Worm (Caenorhabditis elegans): ENCODE results near the gene F38H4.3.

Gene F38H4.3

DNA sequence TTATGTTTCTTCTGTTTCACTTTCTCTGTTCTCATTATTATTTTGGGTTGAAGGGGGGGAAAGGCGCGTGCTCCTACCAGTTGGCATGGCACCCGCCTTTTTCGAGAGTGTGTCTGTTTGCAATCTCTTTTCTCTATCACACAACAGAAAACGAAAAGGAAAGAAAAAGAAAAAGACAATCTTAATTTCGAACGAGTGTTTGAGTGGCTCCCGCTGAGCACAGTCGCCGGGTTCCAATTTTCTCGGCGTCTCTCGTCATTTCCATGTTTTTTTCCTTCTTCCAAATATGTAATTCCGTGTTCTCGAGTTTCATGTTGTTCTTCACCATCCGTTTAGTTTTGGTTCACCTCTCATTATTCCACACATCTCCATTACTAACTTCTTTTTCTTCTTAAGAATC, at the start of gene F38H4.3:
Gene F38H4.3, plus strand, starts transcription at position 301 of the 400 bp plus-strand sequence.
- TF ChIP-seq fos-1 (tag; optimal IDR thresholded peaks at IDR 0.05) (no peak), daf-19 (GFP tag; conservative IDR thresholded peaks at IDR 0.05) (no peak), duxl-1 (tag; optimal IDR thresholded peaks at IDR 0.05; ENCODE audit: poor library complexity) (no peak), mdl-1 (tag; optimal IDR thresholded peaks at IDR 0.05) (no peak), nhr-42 (GFP tag; IDR thresholded peaks at IDR 0.05) (no peak), nhr-102 (tag; optimal IDR thresholded peaks at IDR 0.05) (no peak), lin-39 (tag; optimal IDR thresholded peaks at IDR 0.05) (no peak)

DNA sequence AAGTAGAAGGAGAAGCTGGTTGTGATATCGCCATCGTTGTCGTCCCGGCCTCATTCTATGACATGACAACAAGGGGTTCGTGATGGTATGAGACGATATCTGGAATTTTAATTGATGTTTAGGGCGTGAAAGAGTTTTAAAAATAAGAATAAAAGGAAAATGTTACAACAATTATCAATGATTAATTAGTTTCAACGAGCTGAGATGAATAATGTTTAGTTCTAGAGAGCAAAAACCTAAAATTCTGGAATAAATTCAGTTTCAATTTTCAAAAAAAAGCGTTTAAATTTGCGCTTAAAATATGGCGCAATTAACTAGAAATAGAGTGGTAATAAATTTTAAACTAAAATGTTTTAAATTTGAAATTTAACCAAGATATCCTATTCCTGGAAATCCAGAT, 49.7 kb upstream of the F38H4.3 start, which contains the start of gene H01G02.3:
Gene H01G02.3, minus strand, starts transcription at position 101 of the 400 bp plus-strand sequence.
- TF ChIP-seq D1046.2 (GFP tag; IDR thresholded peaks at IDR 0.05) (no peak), madf-9 (GFP tag; conservative IDR thresholded peaks at IDR 0.05) (no peak), hmg-1.1 (GFP tag; IDR thresholded peaks at IDR 0.05) (no peak), pqm-1 (tag; optimal IDR thresholded peaks at IDR 0.05) (no peak), daf-19 (GFP tag; conservative IDR thresholded peaks at IDR 0.05) (no peak), nhr-76 (tag; optimal IDR thresholded peaks at IDR 0.05) (no peak), ztf-7 (tag; optimal IDR thresholded peaks at IDR 0.05) (no peak), spr-1 (tag; optimal IDR thresholded peaks at IDR 0.05) (no peak), arid-1 (GFP tag; conservative IDR thresholded peaks at IDR 0.05) (no peak), dmd-6 (GFP tag; IDR thresholded peaks at IDR 0.05) (no peak), snpc-1.2 (GFP tag; IDR thresholded peaks at IDR 0.05) (no peak), rbr-2 (tag; optimal IDR thresholded peaks at IDR 0.05) (no peak)

DNA sequence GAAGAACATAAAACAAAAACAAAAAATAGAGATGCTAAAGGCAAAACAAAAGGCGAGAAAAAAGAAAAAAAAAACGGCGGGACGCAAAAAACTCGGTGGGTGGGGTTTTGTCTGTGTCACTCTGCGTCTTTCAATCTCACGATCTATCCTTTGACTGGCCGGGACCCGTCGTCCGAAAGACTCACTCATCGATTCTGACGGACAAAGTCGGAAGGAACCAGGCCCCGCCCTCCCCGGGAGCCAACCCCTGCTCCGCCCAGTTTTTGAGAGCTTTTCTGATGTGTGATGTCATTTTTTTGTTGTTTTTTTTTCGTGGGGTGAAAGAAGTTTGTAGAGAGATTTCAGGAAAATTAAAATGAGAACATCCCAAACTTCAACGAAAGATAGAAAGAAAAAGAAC, 49.1 kb upstream of the F38H4.3 start:
- TF ChIP-seq unc-62 (GFP tag; optimal IDR thresholded peaks at IDR 0.05 in 1 of 2) = no peak
- no peak for TF ChIP-seq unc-62 (tag; optimal IDR thresholded peaks at IDR 0.05)
- TF ChIP-seq dmd-6 (GFP tag; IDR thresholded peaks at IDR 0.05) = peak; percentile 9; the same call in 1 of the 2 replicates
- TF ChIP-seq F44E2.7 (GFP tag; IDR thresholded peaks at IDR 0.05) = no peak
- TF ChIP-seq Y75B8A.6 (GFP tag; IDR thresholded peaks at IDR 0.05) = no peak
- peak; percentile 78 for TF ChIP-seq set-16 (GFP tag; IDR thresholded peaks at IDR 0.05)
- no peak for TF ChIP-seq lin-38 (GFP tag; IDR thresholded peaks at IDR 0.05)
- no peak for TF ChIP-seq ZK546.5 (tag; optimal IDR thresholded peaks at IDR 0.05)
- TF ChIP-seq daf-12 (tag; optimal IDR thresholded peaks at IDR 0.05) = no peak
- no peak for TF ChIP-seq nhr-41 (GFP tag; IDR thresholded peaks at IDR 0.05)
- peak; percentile 6 for TF ChIP-seq hlh-11 (tag; optimal IDR thresholded peaks at IDR 0.05)
- TF ChIP-seq madf-9 (GFP tag; conservative IDR thresholded peaks at IDR 0.05) = no peak
- TF ChIP-seq lin-1 (GFP tag; IDR thresholded peaks at IDR 0.05) = no peak
- no peak for TF ChIP-seq daf-8 (GFP tag; IDR thresholded peaks at IDR 0.05)
- TF ChIP-seq aha-1 (tag) = peak; percentile 71
- TF ChIP-seq mdt-29 (GFP tag; IDR thresholded peaks at IDR 0.05) = no peak
- TF ChIP-seq ctbp-1 (GFP tag; IDR thresholded peaks at IDR 0.05) = peak; percentile 75
- peak; percentile 6 for TF ChIP-seq mep-1 (tag; optimal IDR thresholded peaks at IDR 0.05)
- TF ChIP-seq Y105C5A.15 (GFP tag; IDR thresholded peaks at IDR 0.05) = no peak
- peak; percentile 67 for TF ChIP-seq ceh-20 (GFP tag; IDR thresholded peaks at IDR 0.05)
- TF ChIP-seq ceh-28 (tag; optimal IDR thresholded peaks at IDR 0.05) = no peak
- TF ChIP-seq snpc-1.2 (GFP tag; IDR thresholded peaks at IDR 0.05) = no peak
- TF ChIP-seq lsy-2 (tag; optimal IDR thresholded peaks at IDR 0.05) = peak in 1 of 2 experiments; percentile 42
- no peak for TF ChIP-seq ztf-7 (tag; optimal IDR thresholded peaks at IDR 0.05)

DNA sequence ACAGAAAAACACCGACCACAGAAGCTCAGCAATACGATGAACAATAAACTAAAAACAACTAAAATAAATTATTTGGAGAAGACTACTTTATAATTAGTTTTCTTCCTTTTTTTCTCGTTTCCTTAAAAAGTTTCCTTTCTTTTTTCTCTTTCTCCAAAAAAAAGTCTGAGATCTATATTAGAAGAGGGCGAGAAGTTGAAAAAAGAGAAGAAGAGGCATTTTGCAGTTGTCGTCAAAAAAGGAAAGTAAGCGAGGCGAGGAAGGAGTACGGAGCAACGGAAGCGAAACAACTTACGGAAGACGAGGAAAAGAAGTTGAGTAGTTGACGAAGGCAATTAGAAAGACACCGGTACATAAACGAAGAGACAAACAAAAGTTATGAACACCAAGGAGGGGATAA, 46.3 kb upstream of the F38H4.3 start:
- no peak for TF ChIP-seq unc-62 (GFP tag; optimal IDR thresholded peaks at IDR 0.05 in 1 of 2)
- no peak for TF ChIP-seq unc-62 (tag; optimal IDR thresholded peaks at IDR 0.05)
- peak; percentile 47 for TF ChIP-seq fkh-10 (GFP tag; optimal IDR thresholded peaks at IDR 0.05)
- TF ChIP-seq zag-1 (tag; optimal IDR thresholded peaks at IDR 0.05) = no peak

All from whole organism, L4 larva.